Worm (Caenorhabditis elegans): ENCODE data around the gene let-99.

Gene let-99

ce11 chrIV:12544624-12545023 is 23.0 kb upstream of the let-99 start:
- TF ChIP-seq dsc-1 (tag; optimal IDR thresholded peaks at IDR 0.05): no peak
- TF ChIP-seq fos-1 (tag; optimal IDR thresholded peaks at IDR 0.05): no peak
- TF ChIP-seq elt-3 (tag; optimal IDR thresholded peaks at IDR 0.05): no peak
- TF ChIP-seq lin-15B (tag; optimal IDR thresholded peaks at IDR 0.05): no peak
- no peak for TF ChIP-seq C04F5.9 (tag; optimal IDR thresholded peaks at IDR 0.05)
- no peak for TF ChIP-seq ztf-4 (tag; optimal IDR thresholded peaks at IDR 0.05)
- no peak for TF ChIP-seq ceh-88 (GFP tag; IDR thresholded peaks at IDR 0.05)
- TF ChIP-seq blmp-1 (tag; optimal IDR thresholded peaks at IDR 0.05): no peak
- no peak for TF ChIP-seq sox-4 (tag; optimal IDR thresholded peaks at IDR 0.05)
- no peak for TF ChIP-seq nhr-11 (tag; optimal IDR thresholded peaks at IDR 0.05)
- TF ChIP-seq ceh-8 (GFP tag; optimal IDR thresholded peaks at IDR 0.05): no peak
- TF ChIP-seq zip-4 (GFP tag; optimal IDR thresholded peaks at IDR 0.05): no peak
- TF ChIP-seq nhr-77 (tag; optimal IDR thresholded peaks at IDR 0.05): no peak

ce11 chrIV:12545393-12545792 is 22.2 kb upstream of the let-99 start:
- no peak for TF ChIP-seq C16A3.4 (tag; optimal IDR thresholded peaks at IDR 0.05)
- peak; percentile 14 for TF ChIP-seq lin-14 (GFP tag; optimal IDR thresholded peaks at IDR 0.05)
- TF ChIP-seq blmp-1 (tag; optimal IDR thresholded peaks at IDR 0.05): peak; percentile 37
- peak in 1 of 2 experiments; percentile 35 for TF ChIP-seq lsy-2 (tag; optimal IDR thresholded peaks at IDR 0.05)
- TF ChIP-seq efl-1 (optimal IDR thresholded peaks at IDR 0.05): peak; percentile 27 to 43
- peak in 1 of 2 experiments; percentile 81 for TF ChIP-seq efl-1 (GFP tag; optimal IDR thresholded peaks at IDR 0.05 in 1 of 2)
- no peak for TF ChIP-seq ceh-63 (GFP tag; optimal IDR thresholded peaks at IDR 0.05)
- peak; percentile 2 for TF ChIP-seq snu-23 (GFP tag; optimal IDR thresholded peaks at IDR 0.05)

- TF ChIP-seq nhr-20 (tag; optimal IDR thresholded peaks at IDR 0.05) (no peak), alr-1 (tag; optimal IDR thresholded peaks at IDR 0.05; ENCODE audit: borderline replicate concordance) (no peak), egl-27 (tag; optimal IDR thresholded peaks at IDR 0.05) (no peak), nhr-12 (tag; optimal IDR thresholded peaks at IDR 0.05) (no peak), zag-1 (tag; optimal IDR thresholded peaks at IDR 0.05) (no peak), nhr-84 (tag; optimal IDR thresholded peaks at IDR 0.05) (no peak), ceh-8 (GFP tag; optimal IDR thresholded peaks at IDR 0.05) (no peak), ceh-90 (tag; optimal IDR thresholded peaks at IDR 0.05) (no peak), ama-1 (optimal IDR thresholded peaks at IDR 0.05) (no peak), mep-1 (tag; optimal IDR thresholded peaks at IDR 0.05) (no peak), C04F5.9 (tag; optimal IDR thresholded peaks at IDR 0.05) (no peak), efl-3 (GFP tag; optimal IDR thresholded peaks at IDR 0.05) (no peak)
These were observed 21.7 kb upstream of the let-99 start for ce11 chrIV:12545902-12546301.

ce11 chrIV:12547824-12548223 is 19.8 kb upstream of the let-99 start, which contains the start of gene ipmk-1:
Gene ipmk-1 (plus strand): TSS chrIV:12548124.
- no peak for TF ChIP-seq nhr-90 (tag; optimal IDR thresholded peaks at IDR 0.05; ENCODE audit: poor library complexity)

ce11 chrIV:12549014-12549413 is 18.6 kb upstream of the let-99 start:
- TF ChIP-seq blmp-1 (tag; optimal IDR thresholded peaks at IDR 0.05): no peak
- TF ChIP-seq egl-13 (tag; optimal IDR thresholded peaks at IDR 0.05): no peak
- no peak for TF ChIP-seq ceh-88 (GFP tag; IDR thresholded peaks at IDR 0.05)
- TF ChIP-seq egl-27 (tag; optimal IDR thresholded peaks at IDR 0.05): no peak
- no peak for TF ChIP-seq isw-1 (GFP tag; IDR thresholded peaks at IDR 0.05)
- no peak for TF ChIP-seq hpl-2 (GFP tag; optimal IDR thresholded peaks at IDR 0.05)
- no peak for TF ChIP-seq lin-35 (GFP tag; optimal IDR thresholded peaks at IDR 0.05)
- no peak for TF ChIP-seq hlh-17 (GFP tag; optimal IDR thresholded peaks at IDR 0.05; ENCODE audit: borderline replicate concordance)
